Worm (Caenorhabditis elegans): ENCODE measurements around the gene F08G2.5.
"Not testable (repeated sequence)": the region's sequence is repeated elsewhere in the genome, so short reads cannot be mapped to it uniquely, and the experiment has no call there.

The F08G2.5 gene

ce11 chrII:13829123-13829996, 4.1 kb downstream of the F08G2.5 start:
- TF ChIP-seq sea-1 (GFP tag; conservative IDR thresholded peaks at IDR 0.05) (0 out of 2 replicates have a peak, but pooled peaks have one; percentile 24), hmg-4 (GFP tag; optimal IDR thresholded peaks at IDR 0.05) (peak; percentile 6), pes-1 (GFP tag; IDR thresholded peaks at IDR 0.05) (0 out of 2 replicates have a peak, but pooled peaks have one; percentile 37)

DNA sequence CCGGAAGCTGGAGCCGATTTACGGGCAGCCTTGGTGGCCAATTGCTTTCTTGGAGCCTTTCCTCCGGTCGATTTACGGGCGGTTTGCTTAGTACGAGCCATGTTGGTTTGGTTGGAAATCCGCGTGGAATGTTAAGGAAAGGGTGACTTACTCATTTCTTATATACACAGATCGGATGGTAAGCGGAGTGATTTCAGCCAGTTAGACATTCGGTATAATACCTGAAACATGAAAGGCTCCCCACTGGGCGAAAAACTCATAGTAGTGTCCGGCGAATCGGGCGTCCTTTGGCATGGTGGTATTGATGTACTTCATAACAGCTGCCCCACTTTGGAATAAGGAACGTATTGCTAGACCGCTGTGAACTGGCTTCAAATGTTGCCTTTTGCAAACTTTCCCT, 4.8 kb downstream of the F08G2.5 start, which contains the start of gene his-42:
Gene his-42, minus strand, starts transcription at position 101 of the 400 bp plus-strand sequence.
- TF ChIP-seq B0310.2 (tag; optimal IDR thresholded peaks at IDR 0.05) (no peak), aly-1 (tag; optimal IDR thresholded peaks at IDR 0.05) (no peak), hnd-1 (tag; optimal IDR thresholded peaks at IDR 0.05) (no peak), tra-4 (tag; optimal IDR thresholded peaks at IDR 0.05) (no peak)

ce11 chrII:13824570-13824969, 8.9 kb downstream of the F08G2.5 start:
- peak; percentile 65 for TF ChIP-seq pes-1 (GFP tag; IDR thresholded peaks at IDR 0.05)

- not testable (repeated sequence) for TF ChIP-seq ets-7 (tag; optimal IDR thresholded peaks at IDR 0.05); flt-1 (GFP tag; IDR thresholded peaks at IDR 0.05); ceh-36 (tag; optimal IDR thresholded peaks at IDR 0.05)
Observed at ce11 chrII:13818043-13818442, 15.4 kb downstream of the F08G2.5 start, which contains the start of gene his-16. his-16 (minus strand) TSS chrII:13818143.

- TF ChIP-seq scrt-1 (GFP tag; IDR thresholded peaks at IDR 0.05) (0 out of 2 replicates have a peak, but pooled peaks have one; percentile 11), pes-1 (GFP tag; IDR thresholded peaks at IDR 0.05) (peak; percentile 67), aly-1 (tag; optimal IDR thresholded peaks at IDR 0.05) (peak; percentile 73), ama-1 (optimal IDR thresholded peaks at IDR 0.05) (peak; percentile 72), sea-1 (GFP tag; conservative IDR thresholded peaks at IDR 0.05) (peak; percentile 78; the same call in 1 of the 2 replicates)
Observed at ce11 chrII:13817474-13817873, 16.0 kb downstream of the F08G2.5 start.

ce11 chrII:13815513-13815912, 17.9 kb downstream of the F08G2.5 start:
- TF ChIP-seq ceh-13 (GFP tag; optimal IDR thresholded peaks at IDR 0.05) (no peak), hmg-4 (GFP tag; optimal IDR thresholded peaks at IDR 0.05) (no peak), tra-4 (tag; optimal IDR thresholded peaks at IDR 0.05) (no peak), aly-1 (tag; optimal IDR thresholded peaks at IDR 0.05) (no peak)

DNA sequence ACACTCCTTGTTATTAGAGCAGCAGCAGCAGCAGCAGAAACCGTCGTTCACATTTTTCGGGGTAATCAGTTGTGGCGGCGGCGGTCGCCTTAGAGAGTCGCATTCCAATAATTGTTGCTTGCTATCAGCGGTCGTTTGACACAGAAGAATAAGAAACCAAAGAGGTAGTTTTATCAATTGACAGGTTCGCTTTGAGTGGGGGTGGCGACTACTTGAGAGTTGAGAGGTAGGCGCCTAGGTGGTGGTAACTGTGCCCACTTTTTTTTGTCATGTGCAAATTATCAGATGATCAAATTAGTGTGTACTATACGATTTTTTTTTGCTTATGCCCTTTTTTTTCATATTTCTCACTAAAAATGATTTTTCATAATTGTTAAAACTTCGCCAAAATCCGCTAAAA, 19.5 kb downstream of the F08G2.5 start:
- TF ChIP-seq hmg-4 (GFP tag; optimal IDR thresholded peaks at IDR 0.05) (no peak), B0310.2 (tag; optimal IDR thresholded peaks at IDR 0.05) (no peak), pes-1 (GFP tag; IDR thresholded peaks at IDR 0.05) (no peak), ets-7 (tag; optimal IDR thresholded peaks at IDR 0.05) (no peak), ceh-13 (GFP tag; optimal IDR thresholded peaks at IDR 0.05) (no peak), F13C5.2 (tag; optimal IDR thresholded peaks at IDR 0.05) (no peak), ceh-36 (tag; optimal IDR thresholded peaks at IDR 0.05) (no peak), tbx-11 (GFP tag; IDR thresholded peaks at IDR 0.05) (no peak), tbx-37 (GFP tag; conservative IDR thresholded peaks at IDR 0.05) (no peak), hmbx-1 (tag; optimal IDR thresholded peaks at IDR 0.05) (no peak), flt-1 (GFP tag; IDR thresholded peaks at IDR 0.05) (no peak), tra-4 (tag; optimal IDR thresholded peaks at IDR 0.05) (no peak), ama-1 (optimal IDR thresholded peaks at IDR 0.05) (no peak), aly-1 (tag; optimal IDR thresholded peaks at IDR 0.05) (no peak), sea-1 (GFP tag; conservative IDR thresholded peaks at IDR 0.05) (no peak), scrt-1 (GFP tag; IDR thresholded peaks at IDR 0.05) (no peak), hnd-1 (tag; optimal IDR thresholded peaks at IDR 0.05) (no peak)

DNA sequence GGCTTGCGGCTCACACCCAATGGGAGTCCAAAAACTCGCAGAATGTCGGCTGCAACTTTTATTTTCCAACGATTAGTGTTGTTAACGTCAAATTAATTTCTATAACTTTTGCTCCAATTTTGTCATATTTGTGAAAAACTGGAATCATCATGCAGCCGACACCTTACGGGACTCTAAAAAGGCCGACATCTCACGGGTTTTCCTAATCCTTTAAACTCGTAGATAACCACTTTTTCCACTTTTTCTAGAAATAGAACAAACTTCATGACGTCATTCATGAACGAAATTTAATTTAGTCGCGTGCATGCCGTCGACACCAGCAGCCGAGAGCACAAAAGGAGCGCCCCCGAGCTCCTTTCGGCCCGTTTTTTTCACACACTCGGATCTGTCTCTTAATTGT, 20.0 kb downstream of the F08G2.5 start:
- TF ChIP-seq ceh-13 (GFP tag; optimal IDR thresholded peaks at IDR 0.05) (no peak), tbx-37 (GFP tag; conservative IDR thresholded peaks at IDR 0.05) (no peak), tra-4 (tag; optimal IDR thresholded peaks at IDR 0.05) (no peak), flt-1 (GFP tag; IDR thresholded peaks at IDR 0.05) (no peak), B0310.2 (tag; optimal IDR thresholded peaks at IDR 0.05) (no peak), F13C5.2 (tag; optimal IDR thresholded peaks at IDR 0.05) (no peak), scrt-1 (GFP tag; IDR thresholded peaks at IDR 0.05) (no peak), ceh-36 (tag; optimal IDR thresholded peaks at IDR 0.05) (no peak), sea-1 (GFP tag; conservative IDR thresholded peaks at IDR 0.05) (no peak), aly-1 (tag; optimal IDR thresholded peaks at IDR 0.05) (no peak), ama-1 (optimal IDR thresholded peaks at IDR 0.05) (no peak), pes-1 (GFP tag; IDR thresholded peaks at IDR 0.05) (no peak), hmbx-1 (tag; optimal IDR thresholded peaks at IDR 0.05) (no peak), tbx-11 (GFP tag; IDR thresholded peaks at IDR 0.05) (no peak), hmg-4 (GFP tag; optimal IDR thresholded peaks at IDR 0.05) (no peak)

DNA sequence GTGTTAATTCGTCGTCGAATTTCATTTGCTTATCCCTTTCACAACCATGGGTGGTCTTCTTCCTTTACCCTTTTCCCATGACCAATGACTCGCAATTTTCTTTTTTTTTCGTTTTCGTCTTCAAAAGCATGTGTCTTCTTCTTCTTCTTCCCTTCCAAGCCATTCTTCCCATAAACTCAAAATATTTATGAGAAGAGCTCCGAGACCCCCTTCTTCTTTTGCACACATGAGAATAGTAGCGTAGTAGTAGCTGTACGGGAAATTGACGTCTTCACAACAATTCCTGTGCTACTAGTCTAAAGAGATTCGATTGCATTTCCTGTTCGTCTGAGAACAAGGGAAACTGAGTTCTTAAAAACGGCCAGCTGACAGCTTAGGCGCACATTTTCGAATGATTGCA, 21.1 kb downstream of the F08G2.5 start:
- TF ChIP-seq tbx-37 (GFP tag; conservative IDR thresholded peaks at IDR 0.05) (no peak), hmbx-1 (tag; optimal IDR thresholded peaks at IDR 0.05) (no peak)
